Fruit fly (Drosophila melanogaster) whole organism, embryonic: ENCODE measurements around the gene Rnp4F.

ENCODE experiments used
- Adf1 ChIP-seq: fragments of 200-800 bp; sonication (Bioruptor generic); IDR thresholded peaks from 2 replicates; pipeline ENCODE4 v1.3.6; 2022; ENCODE audit warnings: missing biosample characterization, missing genetic modification characterization
- B-H2 ChIP-seq: fragments of 200-800 bp; sonication (Bioruptor generic); optimal IDR thresholded peaks from 2 replicates; lab custom pipeline; 2018; ENCODE audit warnings: missing biosample characterization, mild to moderate bottlenecking, missing genetic modification characterization
- CG1024 ChIP-seq: fragments of 200-800 bp; sonication (Bioruptor generic); IDR thresholded peaks from 2 replicates; pipeline ENCODE4 v1.3.6; 2022; ENCODE audit warnings: missing biosample characterization, missing genetic modification characterization
- CG10431 ChIP-seq: fragments of 200-800 bp; sonication (Bioruptor generic); optimal IDR thresholded peaks from 3 replicates; lab custom pipeline; 2018; ENCODE audit warnings: missing biosample characterization, mild to moderate bottlenecking, missing genetic modification characterization
- CG10979 ChIP-seq: fragments of 200-800 bp; sonication (Bioruptor generic); optimal IDR thresholded peaks from 2 replicates; lab custom pipeline; 2018; ENCODE audit warnings: missing biosample characterization, mild to moderate bottlenecking, missing genetic modification characterization, moderate library complexity
- CG13624 ChIP-seq: fragments of 200-800 bp; sonication (Bioruptor generic); optimal IDR thresholded peaks from 2 replicates; lab custom pipeline; 2016; ENCODE audit warnings: missing biosample characterization, missing genetic modification characterization
- CG13775 ChIP-seq: fragments of 200-800 bp; sonication (Bioruptor generic); optimal IDR thresholded peaks from 3 replicates; lab custom pipeline; 2017; ENCODE audit warnings: missing biosample characterization, mild to moderate bottlenecking, missing genetic modification characterization
- CG15011 ChIP-seq: fragments of 200-800 bp; sonication (Bioruptor generic); optimal IDR thresholded peaks from 3 replicates; lab custom pipeline; 2018; ENCODE audit warnings: missing biosample characterization, mild to moderate bottlenecking, missing genetic modification characterization
- CG17328 ChIP-seq: fragments of 200-800 bp; sonication (Bioruptor generic); IDR thresholded peaks from 2 replicates; pipeline ENCODE4 v1.3.6; 2022; ENCODE audit warnings: missing biosample characterization, missing genetic modification characterization
- CG3407 ChIP-seq: fragments of 200-800 bp; sonication (Bioruptor generic); optimal IDR thresholded peaks from 2 replicates; lab custom pipeline; 2018; ENCODE audit warnings: missing biosample characterization, mild to moderate bottlenecking, missing genetic modification characterization
- CG42726 ChIP-seq: fragments of 200-800 bp; sonication (Bioruptor generic); IDR thresholded peaks from 2 replicates; pipeline ENCODE4 v1.3.6; 2022; ENCODE audit warnings: missing biosample characterization, missing genetic modification characterization; ENCODE audit not compliant: partially characterized antibody
- CG6175 ChIP-seq: fragments of 200-800 bp; sonication (Bioruptor generic); IDR thresholded peaks from 3 replicates; pipeline ENCODE4 v1.3.6; 2022; ENCODE audit warnings: missing biosample characterization, missing genetic modification characterization
- CG6689 ChIP-seq: fragments of 200-800 bp; sonication (Bioruptor generic); IDR thresholded peaks from 2 replicates; pipeline ENCODE4 v1.3.6; 2022; ENCODE audit warnings: missing biosample characterization, missing genetic modification characterization
- CG6765 ChIP-seq: fragments of 200-800 bp; sonication (Bioruptor generic); optimal IDR thresholded peaks from 3 replicates; lab custom pipeline; 2017; ENCODE audit warnings: missing biosample characterization, mild to moderate bottlenecking, missing genetic modification characterization
- CG6813 ChIP-seq: fragments of 200-800 bp; sonication (Bioruptor generic); optimal IDR thresholded peaks from 2 replicates; lab custom pipeline; 2017; ENCODE audit warnings: missing biosample characterization, missing genetic modification characterization, mild to moderate bottlenecking, moderate library complexity, missing genetic modification reagents
- CG7271 ChIP-seq: fragments of 200-800 bp; sonication (Bioruptor generic); optimal IDR thresholded peaks from 2 replicates; lab custom pipeline; 2018; ENCODE audit warnings: missing biosample characterization, mild to moderate bottlenecking, missing genetic modification characterization, moderate library complexity
- CG7786 ChIP-seq: fragments of 200-800 bp; sonication (Bioruptor generic); optimal IDR thresholded peaks from 2 replicates; lab custom pipeline; 2016; ENCODE audit warnings: missing biosample characterization, missing genetic modification characterization
- CG7839 ChIP-seq: fragments of 200-800 bp; sonication (Bioruptor generic); optimal IDR thresholded peaks from 3 replicates; lab custom pipeline; 2018; ENCODE audit warnings: missing biosample characterization, mild to moderate bottlenecking, missing genetic modification characterization, moderate library complexity
- CG9817 ChIP-seq: fragments of 200-800 bp; sonication (Bioruptor generic); optimal IDR thresholded peaks from 2 replicates; lab custom pipeline; 2018; ENCODE audit warnings: missing biosample characterization, mild to moderate bottlenecking, missing genetic modification characterization, moderate library complexity
- Camta ChIP-seq: fragments of 200-800 bp; sonication (Bioruptor generic); optimal IDR thresholded peaks from 2 replicates; lab custom pipeline; 2016; ENCODE audit warnings: missing biosample characterization, missing genetic modification characterization
- Chrac-16 ChIP-seq: fragments of 200-800 bp; sonication (Bioruptor generic); optimal IDR thresholded peaks from 3 replicates; lab custom pipeline; 2016; ENCODE audit warnings: missing biosample characterization, missing genetic modification characterization
- CoRest ChIP-seq: fragments of 200-800 bp; sonication (Bioruptor generic); optimal IDR thresholded peaks from 3 replicates; lab custom pipeline; 2018; ENCODE audit warnings: missing biosample characterization, mild to moderate bottlenecking, missing genetic modification characterization, moderate library complexity
- D19A ChIP-seq: fragments of 200-800 bp; optimal IDR thresholded peaks from 3 replicates; lab custom pipeline; 2019; ENCODE audit warnings: missing biosample characterization, mild to moderate bottlenecking, missing genetic modification characterization, moderate library complexity
- ERR ChIP-seq: fragments of 200-800 bp; sonication (Bioruptor generic); optimal IDR thresholded peaks from 2 replicates; lab custom pipeline; 2016; ENCODE audit warnings: missing biosample characterization, missing genetic modification characterization
- Gsc ChIP-seq: fragments of 200-800 bp; sonication (Bioruptor generic); IDR thresholded peaks from 2 replicates; pipeline ENCODE4 v1.3.6; 2022; ENCODE audit warnings: missing biosample characterization, missing genetic modification characterization
- HLHmδ ChIP-seq: fragments of 200-800 bp; sonication (Bioruptor generic); optimal IDR thresholded peaks from 2 replicates; lab custom pipeline; 2018; ENCODE audit warnings: missing biosample characterization, mild to moderate bottlenecking, missing genetic modification characterization, moderate library complexity
- Hsf ChIP-seq: fragments of 200-800 bp; sonication (Bioruptor generic); optimal IDR thresholded peaks from 3 replicates; lab custom pipeline; 2016; ENCODE audit warnings: missing biosample characterization, missing genetic modification characterization
- Neu2 ChIP-seq: fragments of 200-800 bp; sonication (Bioruptor generic); optimal IDR thresholded peaks from 3 replicates; lab custom pipeline; 2016; ENCODE audit warnings: missing biosample characterization, missing genetic modification characterization, borderline replicate concordance
- Nf-YA ChIP-seq: fragments of 200-800 bp; sonication (Bioruptor generic); IDR thresholded peaks from 2 replicates; pipeline ENCODE4 v1.3.6; 2022; ENCODE audit warnings: missing biosample characterization, missing genetic modification characterization
- Trl ChIP-seq, 3 experiments: fragments of >200 bp in 2 of 3; fragments of 200-800 bp in 1 of 3; sonication (Bioruptor generic) in 1 of 3; optimal IDR thresholded peaks; 2 replicates in 1 of 3; 3 replicates in 2 of 3; lab custom pipeline; 2016 to 2017; ENCODE audit warnings: missing biosample characterization in 1 of 3, missing genetic modification characterization in 1 of 3
- ab ChIP-seq: fragments of 200-800 bp; sonication (Bioruptor generic); optimal IDR thresholded peaks from 2 replicates; lab custom pipeline; 2016; ENCODE audit warnings: missing biosample characterization, missing genetic modification characterization
- abd-A ChIP-seq: fragments of 200-800 bp; sonication (Bioruptor generic); optimal IDR thresholded peaks from 3 replicates; lab custom pipeline; 2019; ENCODE audit warnings: missing biosample characterization, mild to moderate bottlenecking, missing genetic modification characterization, moderate library complexity
- chinmo ChIP-seq: fragments of 200-800 bp; sonication (Bioruptor generic); IDR thresholded peaks from 4 replicates; pipeline ENCODE4 v1.3.6; 2022; ENCODE audit warnings: missing biosample characterization, missing genetic modification characterization; ENCODE audit not compliant: partially characterized antibody
- dpn ChIP-seq, 2 experiments: fragments of 200-800 bp; sonication (Bioruptor generic); optimal IDR thresholded peaks; 3 replicates each; lab custom pipeline; 2016; ENCODE audit warnings: missing biosample characterization in 2 of 2, missing genetic modification characterization in 2 of 2
- esg ChIP-seq: fragments of 200-800 bp; sonication (Bioruptor generic); conservative IDR thresholded peaks from 2 replicates; pipeline ENCODE4 v1.3.6; 2022; ENCODE audit warnings: missing biosample characterization, missing genetic modification characterization
- fd64A ChIP-seq: fragments of 200-800 bp; sonication (Bioruptor generic); optimal IDR thresholded peaks from 3 replicates; lab custom pipeline; 2018; ENCODE audit warnings: missing biosample characterization, mild to moderate bottlenecking, missing genetic modification characterization
- gce ChIP-seq: fragments of 200-800 bp; sonication (Bioruptor generic); IDR thresholded peaks from 3 replicates; pipeline ENCODE4 v1.3.6; 2022; ENCODE audit warnings: missing biosample characterization, missing genetic modification characterization
- grau ChIP-seq: fragments of 200-800 bp; optimal IDR thresholded peaks from 3 replicates; lab custom pipeline; 2019; ENCODE audit warnings: missing biosample characterization, mild to moderate bottlenecking, missing genetic modification characterization, moderate library complexity
- gro ChIP-seq: fragments of 200-800 bp; sonication (Bioruptor generic); optimal IDR thresholded peaks from 2 replicates; lab custom pipeline; 2016; ENCODE audit warnings: missing biosample characterization, missing genetic modification characterization
- gsb-n ChIP-seq: fragments of 200-800 bp; sonication (Bioruptor generic); optimal IDR thresholded peaks from 3 replicates; lab custom pipeline; 2018; ENCODE audit warnings: missing biosample characterization, mild to moderate bottlenecking, missing genetic modification characterization
- hth ChIP-seq: fragments of >200 bp; optimal IDR thresholded peaks from 2 replicates; lab custom pipeline; 2017; ENCODE audit warnings: inconsistent platforms
- pfk ChIP-seq: fragments of 200-800 bp; sonication (Bioruptor generic); optimal IDR thresholded peaks from 2 replicates; lab custom pipeline; 2018; ENCODE audit warnings: missing biosample characterization, mild to moderate bottlenecking, missing genetic modification characterization, moderate library complexity
- run ChIP-seq: fragments of 200-800 bp; sonication (Bioruptor generic); optimal IDR thresholded peaks from 3 replicates; lab custom pipeline; 2018; ENCODE audit warnings: missing biosample characterization, mild to moderate bottlenecking, missing genetic modification characterization
- scrt ChIP-seq: fragments of 200-800 bp; sonication (Bioruptor generic); optimal IDR thresholded peaks from 2 replicates; lab custom pipeline; 2018; ENCODE audit warnings: missing biosample characterization, mild to moderate bottlenecking, missing genetic modification characterization, moderate library complexity
- sens ChIP-seq: fragments of 200-800 bp; sonication (Bioruptor generic); peaks from one replicate; lab custom pipeline; 2016; ENCODE audit warnings: missing biosample characterization, missing genetic modification characterization
- sisA ChIP-seq: fragments of 200-800 bp; sonication (Bioruptor generic); IDR thresholded peaks from 2 replicates; pipeline ENCODE4 v1.3.6; 2022; ENCODE audit warnings: missing biosample characterization, missing genetic modification characterization
- sna ChIP-seq: fragments of 200-800 bp; sonication (Bioruptor generic); IDR thresholded peaks from 2 replicates; pipeline ENCODE4 v1.3.6; 2022; ENCODE audit warnings: missing biosample characterization, missing genetic modification characterization; ENCODE audit not compliant: partially characterized antibody
- ssp ChIP-seq: fragments of 200-800 bp; sonication (Bioruptor generic); IDR thresholded peaks from 2 replicates; pipeline ENCODE4 v1.3.6; 2022; ENCODE audit warnings: missing biosample characterization, missing genetic modification characterization
- sug ChIP-seq: fragments of 200-800 bp; optimal IDR thresholded peaks from 2 replicates; lab custom pipeline; 2019; ENCODE audit warnings: missing biosample characterization, mild to moderate bottlenecking, missing genetic modification characterization, moderate library complexity
- tna ChIP-seq: fragments of 200-800 bp; sonication (Bioruptor generic); IDR thresholded peaks from 2 replicates; pipeline ENCODE4 v1.3.6; 2022; ENCODE audit warnings: missing biosample characterization, missing genetic modification characterization; ENCODE audit not compliant: partially characterized antibody
- zf30C ChIP-seq: fragments of 200-800 bp; sonication (Bioruptor generic); optimal IDR thresholded peaks from 3 replicates; lab custom pipeline; 2018; ENCODE audit warnings: missing biosample characterization, mild to moderate bottlenecking, missing genetic modification characterization

Gene Rnp4F

dm6 chrX:5336722-5337121 lies 14.2 kb upstream of the Rnp4F start (continued):
- TF ChIP-seq CG7786 (GFP tag; lab: Kevin White, UChicago) (no peak), ssp (GFP tag; lab: Robert Waterston, UW) (no peak), CG42726 (GFP tag; lab: Robert Waterston, UW) (no peak), gsb-n (no peak), CG6689 (GFP tag; lab: Robert Waterston, UW) (no peak), CG7271 (no peak), CG13775 (GFP tag; lab: Kevin White, UChicago) (no peak), CG7839 (peak; percentile 55), gro (no peak), Trl (optimal IDR thresholded peaks at IDR 0.05; lab: Kevin White, UChicago) (no peak), Trl (GFP tag; optimal IDR thresholded peaks at IDR 0.05; lab: Kevin White, UChicago) (no peak), CoRest (tag; lab: Kevin White, UChicago) (peak; percentile 49), sisA (GFP tag; lab: Robert Waterston, UW) (no peak), sug (peak; percentile 28), hth (lab: Kevin White, UChicago) (no peak), zf30C (no peak), grau (tag; lab: Kevin White, UChicago) (peak; percentile 64), CG9817 (tag; lab: Kevin White, UChicago) (peak; percentile 59), Adf1 (GFP tag; lab: Robert Waterston, UW) (no peak), Nf-YA (no peak), B-H2 (GFP tag; lab: Kevin White, UChicago) (peak; percentile 27), Neu2 (GFP tag; lab: Kevin White, UChicago) (no peak), D19A (tag; lab: Kevin White, UChicago) (peak; percentile 29), Gsc (no peak), CG17328 (GFP tag; lab: Robert Waterston, UW) (no peak), Hsf (GFP tag; lab: Kevin White, UChicago) (peak; percentile 2), CG3407 (GFP tag; lab: Kevin White, UChicago) (no peak), CG6813 (GFP tag; lab: Kevin White, UChicago) (no peak), scrt (peak; percentile 51), sens (GFP tag; lab: Kevin White, UChicago) (no peak), ab (GFP tag; lab: Kevin White, UChicago) (no peak), sna (no peak), tna (GFP tag; lab: Robert Waterston, UW) (no peak), CG1024 (no peak), pfk (GFP tag; lab: Kevin White, UChicago) (no peak), dpn (GFP tag; optimal IDR thresholded peaks at IDR 0.05; lab: Kevin White, UChicago) (no peak), fd64A (GFP tag; lab: Kevin White, UChicago) (no peak), run (no peak), CG10979 (tag; lab: Kevin White, UChicago) (no peak), CG15011 (GFP tag; lab: Kevin White, UChicago) (peak; percentile 19), Chrac-16 (GFP tag; lab: Kevin White, UChicago) (no peak), gce (GFP tag; lab: Robert Waterston, UW) (no peak), abd-A (tag; lab: Kevin White, UChicago) (no peak), esg (GFP tag; lab: Robert Waterston, UW) (no peak; the same call in 1 of the 2 replicates), HLHmδ (GFP tag; lab: Kevin White, UChicago) (no peak), ERR (GFP tag; lab: Kevin White, UChicago) (no peak), Camta (GFP tag; lab: Kevin White, UChicago) (no peak), CG6765 (GFP tag; lab: Kevin White, UChicago) (peak; percentile 13), CG10431 (no peak), chinmo (GFP tag; lab: Robert Waterston, UW) (no peak), CG6175 (GFP tag; lab: Robert Waterston, UW) (no peak), CG13624 (GFP tag; lab: Kevin White, UChicago) (no peak)
